Fruit fly (Drosophila melanogaster): Measurements from ENCODE around the gene CG16853.
A peak's percentile ranks its signal among the peaks of the same experiment; 100 is the strongest.

The CG16853 gene

DNA sequence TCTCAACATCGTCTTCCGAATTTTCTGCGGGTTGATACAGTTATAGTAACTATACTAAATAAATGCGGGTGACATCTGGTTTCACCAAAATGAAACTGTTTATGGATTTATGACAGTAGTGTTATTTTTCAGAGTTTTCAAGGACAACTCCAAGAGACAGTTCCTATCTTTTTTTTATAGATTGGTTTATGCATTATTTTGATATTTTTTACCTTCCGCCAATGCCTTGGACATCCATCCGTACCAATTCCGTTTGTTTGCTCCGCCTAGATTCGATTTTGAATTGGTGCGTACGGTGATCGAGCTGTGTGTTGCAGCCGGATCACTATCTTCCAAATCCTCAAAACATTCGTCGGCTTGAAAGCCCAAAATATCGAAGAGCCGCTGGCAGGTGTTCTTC lies at the start of gene CG16853:
Gene CG16853 (plus strand): TSS at position 301 of the 400 bp plus-strand sequence.
- no peak for TF ChIP-seq fd96Ca (GFP tag; IDR thresholded peaks at IDR 0.05)

DNA sequence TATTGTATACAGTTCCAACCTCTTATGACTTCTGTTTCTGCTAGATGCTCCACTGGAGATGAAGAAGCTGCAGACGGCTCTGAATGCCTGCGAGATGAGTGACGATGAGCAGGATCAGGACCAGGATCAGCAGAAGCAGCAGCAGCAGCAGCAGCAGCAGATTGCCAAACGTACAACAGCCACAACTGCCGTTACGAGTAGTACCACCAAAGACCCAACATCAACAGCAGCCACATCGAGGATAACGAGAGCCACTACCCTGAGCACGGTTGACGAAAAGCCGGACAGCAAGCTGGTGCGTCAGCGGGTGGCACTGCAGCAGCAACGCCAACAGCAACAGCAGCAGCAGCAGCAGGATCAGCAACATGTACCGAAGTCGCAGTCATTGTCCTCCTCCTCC lies 44.2 kb upstream of the CG16853 start:
- TF ChIP-seq CG32121 (GFP tag; IDR thresholded peaks at IDR 0.05) = no peak
- TF ChIP-seq CG17806 (tag; optimal IDR thresholded peaks at IDR 0.05) = no peak
- TF ChIP-seq CG10348 (GFP tag; IDR thresholded peaks at IDR 0.05) = no peak
- TF ChIP-seq D1 (tag; optimal IDR thresholded peaks at IDR 0.05) = no peak
- TF ChIP-seq Ets98B (GFP tag; IDR thresholded peaks at IDR 0.05) = no peak
- no peak for TF ChIP-seq Snoo (tag; optimal IDR thresholded peaks at IDR 0.05)
- no peak for TF ChIP-seq CG8159 (tag; optimal IDR thresholded peaks at IDR 0.05)
- no peak for TF ChIP-seq rn (GFP tag; IDR thresholded peaks at IDR 0.05)
- TF ChIP-seq CG13204 (GFP tag; optimal IDR thresholded peaks at IDR 0.05) = no peak
- TF ChIP-seq Pif1B (GFP tag; optimal IDR thresholded peaks at IDR 0.05) = no peak
- TF ChIP-seq CG12605 (GFP tag; IDR thresholded peaks at IDR 0.05) = no peak
- TF ChIP-seq fd96Ca (GFP tag; IDR thresholded peaks at IDR 0.05) = no peak
- no peak for TF ChIP-seq CG14655 (GFP tag; optimal IDR thresholded peaks at IDR 0.05)
- no peak for TF ChIP-seq Pif1A (GFP tag; optimal IDR thresholded peaks at IDR 0.05)
- no peak for TF ChIP-seq CG15710 (tag; optimal IDR thresholded peaks at IDR 0.05)
- no peak for TF ChIP-seq CG9948 (tag; optimal IDR thresholded peaks at IDR 0.05)
- TF ChIP-seq gl (tag; optimal IDR thresholded peaks at IDR 0.05) = no peak
- TF ChIP-seq CG34367 (tag; optimal IDR thresholded peaks at IDR 0.05) = no peak
- no peak for TF ChIP-seq CG4496 (GFP tag; IDR thresholded peaks at IDR 0.05)
- no peak for TF ChIP-seq CG8301 (tag; optimal IDR thresholded peaks at IDR 0.05)

DNA sequence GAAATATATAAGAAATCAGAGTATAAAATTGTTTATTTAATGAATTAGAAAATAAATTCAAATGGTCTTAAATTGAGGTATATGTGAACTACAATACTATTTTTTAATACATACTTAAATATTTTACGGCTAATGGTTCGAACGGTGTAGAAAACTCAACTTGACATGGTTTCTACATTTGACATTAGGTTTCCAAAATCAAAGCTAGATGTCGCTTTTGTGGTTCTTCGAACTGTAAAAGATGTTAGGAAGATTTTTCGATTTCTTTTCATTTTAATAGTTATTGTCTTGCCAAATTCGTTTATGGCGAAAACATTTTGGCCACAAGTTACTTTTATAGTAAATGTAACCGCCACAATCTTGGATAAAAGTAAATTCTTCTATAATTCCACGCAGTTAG lies 41.7 kb upstream of the CG16853 start:
- TF ChIP-seq Ets98B (GFP tag; IDR thresholded peaks at IDR 0.05) (no peak), D1 (tag; optimal IDR thresholded peaks at IDR 0.05) (peak; percentile 69)

DNA sequence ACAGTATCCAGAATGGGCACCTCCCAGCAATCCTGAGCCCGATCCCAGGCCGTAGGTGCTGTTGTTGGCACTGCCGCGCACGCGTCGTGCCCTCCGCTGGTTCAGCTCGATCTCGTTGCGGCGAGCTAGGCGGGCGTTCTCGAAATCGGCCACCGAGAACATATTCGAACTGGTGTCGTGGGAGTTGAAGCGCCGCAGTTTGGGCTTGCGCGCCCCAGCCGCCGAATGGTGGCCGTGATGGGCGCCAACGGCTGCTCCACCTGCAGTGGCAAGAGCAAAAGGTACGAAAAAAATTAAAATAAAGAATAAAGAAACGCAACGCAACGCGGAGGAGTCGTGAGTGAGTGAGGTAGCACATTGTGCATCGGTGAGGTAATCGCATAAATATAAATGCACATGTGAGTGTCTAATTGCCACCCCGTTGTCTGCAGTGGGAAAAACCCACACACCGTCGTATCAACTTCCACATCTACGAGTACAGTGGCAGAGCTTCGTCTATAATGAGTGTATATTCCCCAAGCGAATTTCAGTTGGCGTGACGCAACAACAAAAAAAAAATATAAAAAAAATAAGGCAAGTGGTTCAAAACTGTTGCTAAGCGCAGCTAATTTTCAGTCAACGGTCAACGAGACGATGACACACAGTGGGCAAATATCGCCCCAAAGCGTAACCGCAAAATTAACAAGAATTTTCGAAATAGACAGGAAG lies 32.4 kb upstream of the CG16853 start:
- TF ChIP-seq fd96Ca (GFP tag; IDR thresholded peaks at IDR 0.05) (no peak; the same call in 2 of the 3 replicates), CG34367 (tag; optimal IDR thresholded peaks at IDR 0.05) (no peak), Snoo (tag; optimal IDR thresholded peaks at IDR 0.05) (no peak), CG4496 (GFP tag; IDR thresholded peaks at IDR 0.05) (no peak)

DNA sequence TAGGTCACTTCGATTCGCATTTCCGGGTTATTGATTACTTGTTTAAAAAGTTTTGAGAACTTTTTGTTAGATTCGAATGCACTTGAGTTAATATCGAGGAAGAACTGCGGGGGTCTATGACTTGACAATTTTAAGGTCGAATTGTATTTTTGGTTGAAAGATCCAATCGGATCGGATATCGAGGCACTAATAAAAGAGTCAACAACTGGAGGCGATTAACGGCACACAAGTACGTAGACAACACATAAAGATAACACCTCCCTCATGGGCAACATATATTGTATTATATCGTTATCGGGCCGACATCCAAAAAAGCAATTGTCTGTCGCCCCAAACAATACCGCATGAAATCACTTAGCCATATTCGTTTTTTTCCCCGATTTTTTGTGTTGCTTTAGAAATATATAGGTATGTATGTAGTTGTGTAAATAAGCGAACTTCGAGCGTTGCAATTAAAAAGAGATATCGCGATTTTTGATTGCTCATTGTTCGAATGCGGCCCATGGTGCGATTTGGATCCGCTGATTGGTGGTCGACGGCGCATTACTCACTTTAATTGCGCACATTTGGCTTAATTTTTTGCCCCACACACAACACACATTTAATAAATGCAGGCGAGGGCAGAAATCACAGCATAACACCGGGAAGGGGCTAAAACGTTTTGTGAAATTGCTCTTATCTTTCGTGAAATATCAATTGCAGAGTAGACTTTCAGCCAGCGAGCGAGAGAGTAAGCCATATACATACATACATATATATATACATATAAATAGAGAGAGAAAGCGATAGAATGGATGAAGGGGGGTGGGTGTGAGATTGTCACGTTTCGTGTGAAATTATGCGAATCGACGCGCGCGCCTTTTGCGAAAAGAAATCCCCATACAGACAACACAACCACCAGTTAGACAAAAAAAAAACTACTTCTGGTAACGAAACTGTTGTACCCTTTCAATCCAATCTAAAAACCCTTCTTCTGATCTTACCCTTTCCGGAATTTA lies 30.9 kb upstream of the CG16853 start:
- TF ChIP-seq Snoo (tag; optimal IDR thresholded peaks at IDR 0.05) (no peak), CG4496 (GFP tag; IDR thresholded peaks at IDR 0.05) (0 out of 3 replicates have a peak, but pooled peaks have one; percentile 23)

DNA sequence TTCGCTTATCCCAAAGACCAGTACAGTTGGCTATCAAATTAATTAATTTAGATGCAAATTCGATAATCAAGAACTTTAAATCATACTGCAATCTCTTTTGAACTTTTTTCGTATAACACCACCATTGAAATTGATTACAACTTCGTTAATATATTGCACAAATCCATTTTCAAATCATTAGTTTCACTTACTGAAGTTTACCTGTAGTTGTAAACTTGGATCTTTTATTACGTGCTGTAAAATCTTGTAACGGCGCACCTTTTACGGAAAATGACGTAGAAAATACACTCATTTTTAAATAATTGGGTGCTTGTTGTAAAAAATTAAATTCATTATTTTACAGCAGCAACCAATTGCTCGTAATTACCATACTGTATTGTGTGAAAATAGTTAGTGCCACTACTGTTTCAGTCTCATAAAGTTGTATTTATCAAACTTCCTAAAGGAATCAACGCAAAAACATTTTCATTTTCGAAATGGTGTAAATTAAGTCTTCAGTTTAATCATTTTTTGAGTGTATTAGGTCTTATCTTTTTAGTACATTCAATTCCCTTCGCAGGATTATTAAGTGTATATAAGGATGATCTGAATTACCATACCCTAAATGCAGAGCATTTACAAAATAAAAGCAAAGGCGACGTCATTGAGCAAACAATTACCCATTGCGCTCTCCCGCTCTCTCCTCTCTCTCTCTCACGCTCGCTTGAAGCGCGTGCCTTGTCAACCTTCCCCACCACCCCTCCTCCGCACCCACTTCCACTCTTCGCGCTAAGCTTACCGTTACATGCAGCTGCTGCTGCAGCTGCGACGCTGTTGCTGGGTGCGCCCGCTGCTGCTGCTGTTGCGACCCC lies 29.7 kb upstream of the CG16853 start:
- TF ChIP-seq CG9948 (tag; optimal IDR thresholded peaks at IDR 0.05) (no peak), CG34367 (tag; optimal IDR thresholded peaks at IDR 0.05) (peak; percentile 8), CG12605 (GFP tag; IDR thresholded peaks at IDR 0.05) (peak; percentile 48; the same call in 1 of the 2 replicates), CG17806 (tag; optimal IDR thresholded peaks at IDR 0.05) (no peak), CG13204 (GFP tag; optimal IDR thresholded peaks at IDR 0.05) (no peak), CG8159 (tag; optimal IDR thresholded peaks at IDR 0.05) (peak; percentile 24), D1 (tag; optimal IDR thresholded peaks at IDR 0.05) (peak; percentile 14), CG4496 (GFP tag; IDR thresholded peaks at IDR 0.05) (peak; percentile 63), Pif1A (GFP tag; optimal IDR thresholded peaks at IDR 0.05) (peak; percentile 20), Pif1B (GFP tag; optimal IDR thresholded peaks at IDR 0.05) (peak; percentile 1), CG14655 (GFP tag; optimal IDR thresholded peaks at IDR 0.05) (peak; percentile 27), gl (tag; optimal IDR thresholded peaks at IDR 0.05) (no peak), rn (GFP tag; IDR thresholded peaks at IDR 0.05) (no peak), fd96Ca (GFP tag; IDR thresholded peaks at IDR 0.05) (peak; percentile 8; the same call in 1 of the 3 replicates), CG10348 (GFP tag; IDR thresholded peaks at IDR 0.05) (no peak), Snoo (tag; optimal IDR thresholded peaks at IDR 0.05) (no peak), EcR (GFP tag; optimal IDR thresholded peaks at IDR 0.05) (no peak), CG8301 (tag; optimal IDR thresholded peaks at IDR 0.05) (no peak), CG15710 (tag; optimal IDR thresholded peaks at IDR 0.05) (peak; percentile 25), CG32121 (GFP tag; IDR thresholded peaks at IDR 0.05) (peak; percentile 39; the same call in 1 of the 2 replicates), Ets98B (GFP tag; IDR thresholded peaks at IDR 0.05) (peak; percentile 55)
